Fruit fly (Drosophila melanogaster): Measurements from ENCODE around the gene rsh.

The rsh gene

DNA sequence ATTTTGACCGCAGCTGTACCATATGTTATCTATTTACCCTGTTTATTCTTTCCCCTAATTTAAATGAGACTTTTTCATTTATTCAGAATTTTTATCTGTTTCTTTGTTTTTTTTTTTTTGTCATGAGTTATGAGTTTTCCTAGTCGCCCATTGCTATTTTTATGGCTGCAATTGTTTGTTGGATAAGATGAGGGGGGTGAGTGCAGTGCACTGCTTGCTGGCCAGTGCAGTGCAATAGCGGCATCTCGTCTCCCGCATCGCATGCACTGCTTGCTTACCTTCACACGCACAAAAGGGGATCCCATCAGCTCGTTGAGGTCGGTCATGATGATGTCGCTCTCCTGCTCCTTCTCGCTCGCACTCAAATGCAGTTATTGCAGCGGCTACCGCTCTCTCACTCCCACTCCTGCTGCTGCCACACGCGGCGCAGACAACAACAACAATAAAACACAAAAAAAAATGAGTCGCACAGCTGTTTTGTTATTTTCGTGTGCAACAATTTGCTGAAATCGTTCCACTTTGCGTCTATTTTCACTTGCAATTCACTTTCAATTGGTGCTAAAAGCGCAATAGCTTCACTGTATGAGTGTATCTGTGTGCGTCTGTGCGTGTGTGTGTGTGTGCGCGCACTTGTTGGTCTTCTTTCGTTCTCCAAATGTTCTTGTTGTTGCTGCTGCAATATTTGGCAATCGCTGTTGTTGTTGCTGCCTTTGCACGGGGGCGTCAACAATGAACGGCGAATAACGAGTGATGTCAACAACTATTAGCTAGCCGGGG is 139.7 kb downstream of the rsh start (continued):
- TF ChIP-seq tx (GFP tag; optimal IDR thresholded peaks at IDR 0.05) (peak; percentile 23), p53 (GFP tag; optimal IDR thresholded peaks at IDR 0.05) (no peak), z (GFP tag; IDR thresholded peaks at IDR 0.05) (no peak), fd102C (GFP tag; optimal IDR thresholded peaks at IDR 0.05) (no peak), GATAe (GFP tag; conservative IDR thresholded peaks at IDR 0.05) (no peak), TFAM (GFP tag; optimal IDR thresholded peaks at IDR 0.05) (no peak), ham (GFP tag; IDR thresholded peaks at IDR 0.05) (no peak), chn (GFP tag; optimal IDR thresholded peaks at IDR 0.05) (peak; percentile 67), CG1529 (GFP tag; optimal IDR thresholded peaks at IDR 0.05) (no peak), CG6791 (GFP tag; IDR thresholded peaks at IDR 0.05; ENCODE audit: partially characterized antibody) (0 out of 3 replicates have a peak, but pooled peaks have one; percentile 31), kah (GFP tag; optimal IDR thresholded peaks at IDR 0.05) (no peak), so (GFP tag; IDR thresholded peaks at IDR 0.05) (no peak; the same call in 2 of the 3 replicates), CG33557 (GFP tag; optimal IDR thresholded peaks at IDR 0.05) (no peak), CG9817 (tag; optimal IDR thresholded peaks at IDR 0.05) (no peak), Hand (GFP tag; optimal IDR thresholded peaks at IDR 0.05) (no peak), sqz (GFP tag; optimal IDR thresholded peaks at IDR 0.05) (peak; percentile 63), CG16863 (GFP tag; optimal IDR thresholded peaks at IDR 0.05) (peak; percentile 66), CG14050 (GFP tag; IDR thresholded peaks at IDR 0.05) (0 out of 3 replicates have a peak, but pooled peaks have one; percentile 20), lov (optimal IDR thresholded peaks at IDR 0.05) (no peak), lov (GFP tag; IDR thresholded peaks at IDR 0.05) (no peak), CG2116 (GFP tag; optimal IDR thresholded peaks at IDR 0.05) (no peak), cg (GFP tag; optimal IDR thresholded peaks at IDR 0.05) (no peak), zfh2 (GFP tag; optimal IDR thresholded peaks at IDR 0.05) (no peak), zen (tag; optimal IDR thresholded peaks at IDR 0.05) (no peak), Dfd (GFP tag; optimal IDR thresholded peaks at IDR 0.05) (peak in 1 of 2 experiments; percentile 51), Taf1 (GFP tag; IDR thresholded peaks at IDR 0.05) (no peak), Gug (GFP tag; IDR thresholded peaks at IDR 0.05) (no peak), wdn (GFP tag; IDR thresholded peaks at IDR 0.05) (no peak), CG3407 (GFP tag; optimal IDR thresholded peaks at IDR 0.05) (peak; percentile 3), CG5953 (GFP tag; IDR thresholded peaks at IDR 0.05) (0 out of 2 replicates have a peak, but pooled peaks have one; percentile 10), CG32767 (GFP tag; IDR thresholded peaks at IDR 0.05) (no peak), cad (GFP tag; optimal IDR thresholded peaks at IDR 0.05) (no peak), disco-r (GFP tag; optimal IDR thresholded peaks at IDR 0.05) (no peak), wek (GFP tag; optimal IDR thresholded peaks at IDR 0.05) (no peak), CG34422 (GFP tag; IDR thresholded peaks at IDR 0.05) (0 out of 3 replicates have a peak, but pooled peaks have one; percentile 39), CG10543 (GFP tag; optimal IDR thresholded peaks at IDR 0.05) (no peak), NC2α (GFP tag; optimal IDR thresholded peaks at IDR 0.05) (peak; percentile 31), Dref (GFP tag; IDR thresholded peaks at IDR 0.05) (no peak), CG18619 (GFP tag; optimal IDR thresholded peaks at IDR 0.05) (no peak), kay (GFP tag; optimal IDR thresholded peaks at IDR 0.05) (no peak), CG12236 (GFP tag; optimal IDR thresholded peaks at IDR 0.05) (no peak), Dll (GFP tag; IDR thresholded peaks at IDR 0.05; ENCODE audit: partially characterized antibody) (no peak), nmo (GFP tag; optimal IDR thresholded peaks at IDR 0.05) (peak; percentile 16), Spps (tag; optimal IDR thresholded peaks at IDR 0.05) (no peak), CG6272 (GFP tag; IDR thresholded peaks at IDR 0.05) (no peak), CG7372 (GFP tag; IDR thresholded peaks at IDR 0.05) (no peak), rib (GFP tag; IDR thresholded peaks at IDR 0.05) (peak; percentile 37; the same call in 1 of the 2 replicates), B-H1 (GFP tag; IDR thresholded peaks at IDR 0.05) (peak; percentile 37; the same call in 1 of the 3 replicates), schlank (tag; optimal IDR thresholded peaks at IDR 0.05) (no peak), chm (GFP tag; IDR thresholded peaks at IDR 0.05) (0 out of 2 replicates have a peak, but pooled peaks have one; percentile 57)
